Fruit fly (Drosophila melanogaster) whole organism, embryonic: ENCODE results near the gene cher.

Source experiments
- BEAF-32 ChIP-seq: fragments of 200-800 bp; sonication (Bioruptor generic); optimal IDR thresholded peaks from 3 replicates; lab custom pipeline; 2017; ENCODE audit warnings: missing biosample characterization, missing genetic modification characterization, mild to moderate bottlenecking, moderate library complexity, missing genetic modification reagents
- CG10543 ChIP-seq: fragments of 200-800 bp; sonication (Bioruptor generic); optimal IDR thresholded peaks from 3 replicates; lab custom pipeline; 2017; ENCODE audit warnings: missing biosample characterization, mild to moderate bottlenecking, missing genetic modification characterization, moderate library complexity
- CG12236 ChIP-seq: fragments of 200-800 bp; sonication (Bioruptor generic); optimal IDR thresholded peaks from 2 replicates; lab custom pipeline; 2016; ENCODE audit warnings: missing biosample characterization, missing genetic modification characterization
- CG14667 ChIP-seq: fragments of 200-800 bp; sonication (Bioruptor generic); IDR thresholded peaks from 2 replicates; pipeline ENCODE4 v1.3.6; 2022; ENCODE audit warnings: missing biosample characterization, missing genetic modification characterization
- CG15269 ChIP-seq: fragments of 200-800 bp; sonication (Bioruptor generic); optimal IDR thresholded peaks from 2 replicates; lab custom pipeline; 2018; ENCODE audit warnings: missing biosample characterization, mild to moderate bottlenecking, missing genetic modification characterization, moderate library complexity
- CG15514 ChIP-seq: fragments of 200-800 bp; sonication (Bioruptor generic); optimal IDR thresholded peaks from 3 replicates; lab custom pipeline; 2017; ENCODE audit warnings: missing biosample characterization, missing genetic modification characterization, mild to moderate bottlenecking, moderate library complexity, missing genetic modification reagents
- CG1647 ChIP-seq: fragments of 200-800 bp; sonication (Bioruptor generic); optimal IDR thresholded peaks from 3 replicates; lab custom pipeline; 2016; ENCODE audit warnings: missing biosample characterization, missing genetic modification characterization
- CG16813 ChIP-seq: fragments of 200-800 bp; sonication (Bioruptor generic); IDR thresholded peaks from 3 replicates; pipeline ENCODE4 v1.3.6; 2022; ENCODE audit warnings: missing biosample characterization, missing genetic modification characterization; ENCODE audit not compliant: partially characterized antibody
- CG17359 ChIP-seq: fragments of 200-800 bp; sonication (Bioruptor generic); optimal IDR thresholded peaks from 3 replicates; lab custom pipeline; 2018; ENCODE audit warnings: missing biosample characterization, mild to moderate bottlenecking, missing genetic modification characterization, moderate library complexity
- CG17912 ChIP-seq: fragments of 200-800 bp; sonication (Bioruptor generic); optimal IDR thresholded peaks from 2 replicates; lab custom pipeline; 2018; ENCODE audit warnings: missing biosample characterization, mild to moderate bottlenecking, missing genetic modification characterization
- CG18599 ChIP-seq: fragments of 200-800 bp; sonication (Bioruptor generic); optimal IDR thresholded peaks from 3 replicates; lab custom pipeline; 2017; ENCODE audit warnings: missing biosample characterization, missing genetic modification characterization, mild to moderate bottlenecking, moderate library complexity, missing genetic modification reagents
- CG32767 ChIP-seq: fragments of 200-800 bp; sonication (Bioruptor generic); IDR thresholded peaks from 2 replicates; pipeline ENCODE4 v1.3.6; 2022; ENCODE audit warnings: missing biosample characterization, missing genetic modification characterization
- CG34376 ChIP-seq: fragments of 200-800 bp; sonication (Bioruptor generic); optimal IDR thresholded peaks from 2 replicates; lab custom pipeline; 2018; ENCODE audit warnings: missing biosample characterization, mild to moderate bottlenecking, missing genetic modification characterization
- CG6175 ChIP-seq: fragments of 200-800 bp; sonication (Bioruptor generic); IDR thresholded peaks from 3 replicates; pipeline ENCODE4 v1.3.6; 2022; ENCODE audit warnings: missing biosample characterization, missing genetic modification characterization
- CG7786 ChIP-seq: fragments of 200-800 bp; sonication (Bioruptor generic); optimal IDR thresholded peaks from 2 replicates; lab custom pipeline; 2016; ENCODE audit warnings: missing biosample characterization, missing genetic modification characterization
- CHES-1-like ChIP-seq: fragments of 200-800 bp; sonication (Bioruptor generic); optimal IDR thresholded peaks from 2 replicates; lab custom pipeline; 2016; ENCODE audit warnings: missing biosample characterization, missing genetic modification characterization
- Ets97D ChIP-seq: fragments of 200-800 bp; sonication (Bioruptor generic); optimal IDR thresholded peaks from 3 replicates; lab custom pipeline; 2016; ENCODE audit warnings: missing biosample characterization, missing genetic modification characterization
- H15 ChIP-seq: fragments of 200-800 bp; sonication (Bioruptor generic); IDR thresholded peaks from 3 replicates; pipeline ENCODE4 v1.3.6; 2022; ENCODE audit warnings: missing biosample characterization, missing genetic modification characterization
- HmgD ChIP-seq: fragments of 200-800 bp; sonication (Bioruptor generic); optimal IDR thresholded peaks from 3 replicates; lab custom pipeline; 2016; ENCODE audit warnings: missing biosample characterization, missing genetic modification characterization
- Hr3 ChIP-seq: fragments of 200-800 bp; sonication (Bioruptor generic); optimal IDR thresholded peaks from 3 replicates; lab custom pipeline; 2016; ENCODE audit warnings: missing biosample characterization, missing genetic modification characterization
- Lpt ChIP-seq: fragments of >200 bp; optimal IDR thresholded peaks from 2 replicates; lab custom pipeline; 2018; ENCODE audit warnings: missing biosample characterization, missing genetic modification characterization
- NC2β ChIP-seq: fragments of 200-800 bp; sonication (Bioruptor generic); optimal IDR thresholded peaks from 2 replicates; lab custom pipeline; 2016; ENCODE audit warnings: missing biosample characterization, missing genetic modification characterization
- Rfx ChIP-seq: fragments of 200-800 bp; sonication (Bioruptor generic); IDR thresholded peaks from 2 replicates; pipeline ENCODE4 v1.3.6; 2022; ENCODE audit warnings: missing biosample characterization, missing genetic modification characterization
- Scr ChIP-seq: fragments of 200-800 bp; sonication (Bioruptor generic); IDR thresholded peaks from 2 replicates; pipeline ENCODE4 v1.3.6; 2022; ENCODE audit warnings: missing biosample characterization, missing genetic modification characterization; ENCODE audit not compliant: partially characterized antibody
- Side ChIP-seq: fragments of 200-800 bp; sonication (Bioruptor generic); optimal IDR thresholded peaks from 2 replicates; lab custom pipeline; 2016; ENCODE audit warnings: missing biosample characterization, missing genetic modification characterization
- Sox102F ChIP-seq: fragments of 200-800 bp; sonication (Bioruptor generic); optimal IDR thresholded peaks from 2 replicates; lab custom pipeline; 2018; ENCODE audit warnings: missing biosample characterization, mild to moderate bottlenecking, missing genetic modification characterization, moderate library complexity
- Spps ChIP-seq: fragments of 200-800 bp; sonication (Bioruptor generic); optimal IDR thresholded peaks from 2 replicates; lab custom pipeline; 2018; ENCODE audit warnings: missing biosample characterization, mild to moderate bottlenecking, missing genetic modification characterization
- TFAM ChIP-seq: fragments of 200-800 bp; sonication (Bioruptor generic); optimal IDR thresholded peaks from 2 replicates; lab custom pipeline; 2017; ENCODE audit warnings: missing biosample characterization, missing genetic modification characterization, inconsistent platforms
- abd-A ChIP-seq: fragments of 200-800 bp; sonication (Bioruptor generic); optimal IDR thresholded peaks from 3 replicates; lab custom pipeline; 2019; ENCODE audit warnings: missing biosample characterization, mild to moderate bottlenecking, missing genetic modification characterization, moderate library complexity
- cato ChIP-seq: fragments of 200-800 bp; sonication (Bioruptor generic); optimal IDR thresholded peaks from 2 replicates; lab custom pipeline; 2016; ENCODE audit warnings: missing biosample characterization, missing genetic modification characterization, borderline replicate concordance
- danr ChIP-seq: fragments of 200-800 bp; sonication (Bioruptor generic); IDR thresholded peaks from 2 replicates; pipeline ENCODE4 v1.3.6; 2022; ENCODE audit warnings: missing biosample characterization, missing genetic modification characterization
- gfzf ChIP-seq: fragments of 200-800 bp; sonication (Bioruptor generic); optimal IDR thresholded peaks from 2 replicates; lab custom pipeline; 2016; ENCODE audit warnings: missing biosample characterization, mild to moderate bottlenecking, missing genetic modification characterization, moderate library complexity
- grn ChIP-seq: fragments of 200-800 bp; sonication (Bioruptor generic); optimal IDR thresholded peaks from 3 replicates; lab custom pipeline; 2017; ENCODE audit warnings: missing biosample characterization, missing genetic modification characterization
- inv ChIP-seq: fragments of 200-800 bp; sonication (Bioruptor generic); IDR thresholded peaks from 2 replicates; pipeline ENCODE4 v1.3.6; 2022; ENCODE audit warnings: missing biosample characterization, missing genetic modification characterization; ENCODE audit not compliant: partially characterized antibody
- kah ChIP-seq: fragments of 200-800 bp; sonication (Bioruptor generic); optimal IDR thresholded peaks from 2 replicates; lab custom pipeline; 2018; ENCODE audit warnings: missing biosample characterization, mild to moderate bottlenecking, missing genetic modification characterization
- ken ChIP-seq: fragments of 200-800 bp; sonication (Bioruptor generic); IDR thresholded peaks from 3 replicates; pipeline ENCODE4 v1.3.6; 2022; ENCODE audit warnings: missing biosample characterization, missing genetic modification characterization
- lola ChIP-seq, 3 experiments: fragments of >200 bp in 2 of 3; fragments of 200-800 bp in 1 of 3; sonication (Bioruptor generic) in 1 of 3; optimal IDR thresholded peaks; 2 replicates each; lab custom pipeline; 2017 to 2019; ENCODE audit warnings: missing biosample characterization in 3 of 3, missing genetic modification characterization in 3 of 3, mild to moderate bottlenecking in 1 of 3, moderate library complexity in 1 of 3
- pan ChIP-seq, 4 experiments: fragments of >200 bp in 3 of 4; fragments of 200-800 bp in 1 of 4; sonication (Bioruptor generic) in 1 of 4; optimal IDR thresholded peaks in 3 of 4; IDR thresholded peaks in 1 of 4; 2 replicates each; pipeline versions ENCODE4 v1.3.6 to Lab custom; 2017 to 2022; ENCODE audit warnings: missing biosample characterization in 2 of 4, missing genetic modification characterization in 2 of 4, mixed read lengths in 1 of 4
- pum ChIP-seq: fragments of 200-800 bp; sonication (Bioruptor generic); optimal IDR thresholded peaks from 2 replicates; lab custom pipeline; 2016; ENCODE audit warnings: missing biosample characterization, missing genetic modification characterization
- row ChIP-seq: fragments of 200-800 bp; sonication (Bioruptor generic); IDR thresholded peaks from 3 replicates; pipeline ENCODE4 v1.3.6; 2022; ENCODE audit warnings: missing biosample characterization, missing genetic modification characterization
- sisA ChIP-seq: fragments of 200-800 bp; sonication (Bioruptor generic); IDR thresholded peaks from 2 replicates; pipeline ENCODE4 v1.3.6; 2022; ENCODE audit warnings: missing biosample characterization, missing genetic modification characterization
- so ChIP-seq: fragments of 200-800 bp; sonication (Bioruptor generic); IDR thresholded peaks from 3 replicates; pipeline ENCODE4 v1.3.6; 2022; ENCODE audit warnings: missing biosample characterization, missing genetic modification characterization
- sob ChIP-seq: fragments of 200-800 bp; sonication (Bioruptor generic); IDR thresholded peaks from 2 replicates; pipeline ENCODE4 v1.3.6; 2022; ENCODE audit warnings: missing biosample characterization, missing genetic modification characterization
- sqz ChIP-seq: fragments of 200-800 bp; sonication (Bioruptor generic); optimal IDR thresholded peaks from 3 replicates; lab custom pipeline; 2018; ENCODE audit warnings: missing biosample characterization, mild to moderate bottlenecking, missing genetic modification characterization
- tio ChIP-seq: fragments of 200-800 bp; sonication (Bioruptor generic); optimal IDR thresholded peaks from 2 replicates; lab custom pipeline; 2017; ENCODE audit warnings: missing biosample characterization, missing genetic modification characterization, inconsistent platforms
- tna ChIP-seq: fragments of 200-800 bp; sonication (Bioruptor generic); IDR thresholded peaks from 2 replicates; pipeline ENCODE4 v1.3.6; 2022; ENCODE audit warnings: missing biosample characterization, missing genetic modification characterization; ENCODE audit not compliant: partially characterized antibody
- tup ChIP-seq: fragments of 200-800 bp; sonication (Bioruptor generic); optimal IDR thresholded peaks from 2 replicates; lab custom pipeline; 2016; ENCODE audit warnings: missing biosample characterization, mild to moderate bottlenecking, missing genetic modification characterization, moderate library complexity
- zfh2 ChIP-seq: fragments of 200-800 bp; sonication (Bioruptor generic); optimal IDR thresholded peaks from 2 replicates; lab custom pipeline; 2016; ENCODE audit warnings: missing biosample characterization, missing genetic modification characterization

Gene cher

DNA sequence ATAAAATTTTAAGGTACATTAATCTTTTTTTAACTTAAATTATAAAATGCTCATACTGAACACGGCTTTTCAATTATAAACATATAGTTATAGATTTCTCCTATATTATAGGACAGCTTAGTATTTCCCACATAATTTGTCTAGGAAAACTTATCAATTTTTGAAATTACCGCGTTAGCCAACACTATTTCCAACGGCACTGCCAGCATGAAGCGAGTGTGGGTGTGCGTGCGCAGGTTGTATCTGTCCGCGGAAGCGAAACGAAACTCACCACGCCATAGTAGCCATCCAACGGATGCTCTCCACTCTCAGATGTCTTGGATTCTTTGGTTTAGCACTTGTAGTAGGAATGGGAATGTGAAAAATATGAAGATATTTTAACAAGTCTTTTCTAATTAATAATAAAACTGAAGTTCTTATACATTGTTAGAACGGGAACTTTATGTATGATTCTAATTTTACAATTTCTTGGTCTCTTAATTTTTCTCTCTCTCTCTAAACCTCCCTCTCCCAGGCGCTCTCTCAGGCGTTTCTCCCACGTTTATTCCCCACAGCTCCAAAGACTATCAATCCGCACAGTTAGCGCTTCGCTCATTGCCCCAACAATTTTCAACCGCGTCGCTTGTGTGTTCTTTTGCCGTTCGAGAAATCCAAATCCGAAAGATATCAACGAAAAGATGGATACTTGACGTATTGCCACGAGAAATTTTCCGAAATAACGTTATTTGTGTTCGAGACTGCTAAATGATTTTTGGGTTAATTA lies 71.6 kb downstream of the cher start, which contains the start of gene Dad (continued):
- TF ChIP-seq Lpt (GFP tag; lab: Kevin White, UChicago): no peak
- no peak for TF ChIP-seq pum (GFP tag; lab: Kevin White, UChicago)
- no peak for TF ChIP-seq CG12236 (GFP tag; lab: Kevin White, UChicago)
- peak; percentile 19; the same call in 1 of the 2 replicates for TF ChIP-seq Rfx (GFP tag; lab: Robert Waterston, UW)
- no peak for TF ChIP-seq CG17912 (GFP tag; lab: Kevin White, UChicago)
- no peak for TF ChIP-seq cato (GFP tag; lab: Kevin White, UChicago)
- TF ChIP-seq Hr3 (GFP tag; lab: Kevin White, UChicago): no peak
- TF ChIP-seq HmgD (GFP tag; lab: Kevin White, UChicago): no peak
- TF ChIP-seq TFAM (GFP tag; lab: Kevin White, UChicago): no peak
- TF ChIP-seq CG15514 (GFP tag; lab: Kevin White, UChicago): peak; percentile 24
- no peak for TF ChIP-seq sisA
- TF ChIP-seq Spps (tag; lab: Kevin White, UChicago): no peak
- no peak for TF ChIP-seq CG1647 (GFP tag; lab: Kevin White, UChicago)
- peak; percentile 34 for TF ChIP-seq sqz (GFP tag; lab: Kevin White, UChicago)
- no peak for TF ChIP-seq ken (GFP tag; lab: Robert Waterston, UW)
- peak; percentile 20 for TF ChIP-seq CG17359 (tag; lab: Kevin White, UChicago)
- no peak for TF ChIP-seq inv
- TF ChIP-seq Sox102F (GFP tag; lab: Kevin White, UChicago): no peak
- peak; percentile 74 for TF ChIP-seq CG10543 (GFP tag; lab: Kevin White, UChicago)
- TF ChIP-seq sob (GFP tag; lab: Robert Waterston, UW): no peak
- TF ChIP-seq CHES-1-like (GFP tag; lab: Kevin White, UChicago): no peak
- TF ChIP-seq H15: no peak
- TF ChIP-seq CG7786 (GFP tag; lab: Kevin White, UChicago): no peak
- TF ChIP-seq Ets97D (GFP tag; lab: Kevin White, UChicago): peak; percentile 5
- no peak for TF ChIP-seq pan (optimal IDR thresholded peaks at IDR 0.05; lab: Kevin White, UChicago)
- no peak for TF ChIP-seq pan (GFP tag; optimal IDR thresholded peaks at IDR 0.05 in 1 of 2, IDR thresholded peaks at IDR 0.05 in 1 of 2)
- TF ChIP-seq lola (GFP tag; optimal IDR thresholded peaks at IDR 0.05; lab: Kevin White, UChicago): no peak
- no peak for TF ChIP-seq tup
- no peak for TF ChIP-seq gfzf (GFP tag; lab: Kevin White, UChicago)
- peak; percentile 1 for TF ChIP-seq BEAF-32 (GFP tag; lab: Kevin White, UChicago)
- peak; percentile 11 for TF ChIP-seq Side
- peak; percentile 12 for TF ChIP-seq kah (GFP tag; lab: Kevin White, UChicago)
- no peak for TF ChIP-seq NC2β (GFP tag; lab: Kevin White, UChicago)
- TF ChIP-seq CG34376 (GFP tag; lab: Kevin White, UChicago): peak; percentile 51
- TF ChIP-seq CG14667 (GFP tag; lab: Robert Waterston, UW): no peak
- no peak for TF ChIP-seq tna (GFP tag; lab: Robert Waterston, UW)
- TF ChIP-seq row (GFP tag; lab: Robert Waterston, UW): no peak
- no peak for TF ChIP-seq grn (GFP tag; lab: Kevin White, UChicago)
- 0 out of 2 replicates have a peak, but pooled peaks have one; percentile 38 for TF ChIP-seq Scr (GFP tag; lab: Robert Waterston, UW)
- no peak for TF ChIP-seq CG18599 (GFP tag; lab: Kevin White, UChicago)
- TF ChIP-seq so (GFP tag; lab: Robert Waterston, UW): 0 out of 3 replicates have a peak, but pooled peaks have one; percentile 13
- TF ChIP-seq CG32767 (GFP tag; lab: Robert Waterston, UW): peak; percentile 23; the same call in 1 of the 2 replicates
- peak; percentile 67 for TF ChIP-seq abd-A (tag; lab: Kevin White, UChicago)
- TF ChIP-seq CG15269 (tag; lab: Kevin White, UChicago): peak; percentile 17
- TF ChIP-seq zfh2: no peak
- TF ChIP-seq tio (GFP tag; lab: Kevin White, UChicago): no peak
- no peak for TF ChIP-seq danr (GFP tag; lab: Robert Waterston, UW)
- no peak for TF ChIP-seq CG6175
- TF ChIP-seq CG16813: no peak
